Fruit fly (Drosophila melanogaster) ovary, adult (tissue): ENCODE data around the gene SC35.

Source experiments
- CG17801 ChIP-seq: fragments of 200-800 bp; optimal IDR thresholded peaks from 2 replicates; lab custom pipeline; 2019; ENCODE audit warnings: missing biosample characterization, mild to moderate bottlenecking, missing genetic modification characterization, moderate library complexity; ENCODE audit not compliant: partially characterized antibody

The SC35 gene

dm6 chr2L:12435976-12436771 lies 1.7 kb upstream of the SC35 start:
- no peak for TF ChIP-seq CG17801

dm6 chr2L:12435428-12435827 lies 963 bp upstream of the SC35 start:
- TF ChIP-seq CG17801, result no peak

- peak; percentile 84 for TF ChIP-seq CG17801
These were observed 542 bp downstream of the SC35 start, which contains the start of gene eRF3 for dm6 chr2L:12433712-12434534. Gene eRF3, plus strand, starts transcription at chr2L:12434452.

- no peak for TF ChIP-seq CG17801
These were observed 3.7 kb downstream of the SC35 start, which contains the start of gene CG5435 for dm6 chr2L:12430792-12431191. Gene CG5435, minus strand, starts transcription at chr2L:12430892.

- peak; percentile 81 for TF ChIP-seq CG17801
These were observed 6.9 kb downstream of the SC35 start, which contains the start of the genes CG5446 and Trm1 for dm6 chr2L:12427487-12428101. Gene CG5446, minus strand, starts transcription at chr2L:12427709. Gene Trm1, plus strand, starts transcription at chr2L:12428028.

- no peak for TF ChIP-seq CG17801
These were observed 9.9 kb downstream of the SC35 start, which contains the start of gene Fam92 for dm6 chr2L:12424555-12424954. Gene Fam92, plus strand, starts transcription at chr2L:12424904.

dm6 chr2L:12423106-12423836 lies 11.2 kb downstream of the SC35 start, which contains the start of gene vir-1:
Gene vir-1, minus strand, starts transcription at chr2L:12423439.
- no peak for TF ChIP-seq CG17801

dm6 chr2L:12421793-12422691 lies 12.4 kb downstream of the SC35 start:
- TF ChIP-seq CG17801, result no peak

dm6 chr2L:12421188-12421587 lies 13.3 kb downstream of the SC35 start:
- no peak for TF ChIP-seq CG17801

- no peak for TF ChIP-seq CG17801
These were observed 18.9 kb downstream of the SC35 start for dm6 chr2L:12415485-12416137.

- no peak for TF ChIP-seq CG17801
These were observed 20.6 kb downstream of the SC35 start for dm6 chr2L:12413899-12414298.

- TF ChIP-seq CG17801, result no peak
These were observed 23.8 kb downstream of the SC35 start for dm6 chr2L:12410679-12411078.

dm6 chr2L:12404555-12405077 lies 29.8 kb downstream of the SC35 start:
- peak; percentile 35 for TF ChIP-seq CG17801

dm6 chr2L:12397974-12398373 lies 36.5 kb downstream of the SC35 start, which contains the start of gene Pkd2:
Gene Pkd2, plus strand, starts transcription at chr2L:12398274.
- no peak for TF ChIP-seq CG17801
